Worm (Caenorhabditis elegans) whole organism, L1 larva: Measurements from ENCODE around the gene tif-1A.

ENCODE experiments used
- C16A3.4 ChIP-seq: fragments of 150-350 bp; optimal IDR thresholded peaks from 2 replicates; lab custom pipeline; 2014; ENCODE audit warnings: missing biosample characterization, missing genetic modification characterization
- aha-1 ChIP-seq: fragments of 150-350 bp; optimal IDR thresholded peaks from 2 replicates; lab custom pipeline; 2014; ENCODE audit warnings: missing biosample characterization, missing genetic modification characterization
- aly-2 ChIP-seq: fragments of 150-350 bp; optimal IDR thresholded peaks from 2 replicates; lab custom pipeline; 2014; ENCODE audit warnings: missing biosample characterization, missing genetic modification characterization
- ama-1 ChIP-seq: fragments of 150-350 bp; optimal IDR thresholded peaks from 2 replicates; lab custom pipeline; 2014
- blmp-1 ChIP-seq: fragments of 150-350 bp; optimal IDR thresholded peaks from 2 replicates; lab custom pipeline; 2014; ENCODE audit warnings: missing biosample characterization, missing genetic modification characterization
- ceh-82 ChIP-seq, 3 experiments: fragments of 150-350 bp in 1 of 3; sonication (generic microtip) in 2 of 3; optimal IDR thresholded peaks; 2 replicates each; lab custom pipeline; 2014 to 2017; ENCODE audit warnings: missing biosample characterization in 3 of 3, missing genetic modification characterization in 3 of 3
- ceh-88 ChIP-seq: fragments of 200-800 bp; sonication (Bioruptor generic); IDR thresholded peaks from 2 replicates; pipeline ENCODE4 v1.3.6; 2022; ENCODE audit warnings: missing genetic modification characterization, missing compliant biosample characterization
- ces-1 ChIP-seq: fragments of 150-350 bp; optimal IDR thresholded peaks from 2 replicates; lab custom pipeline; 2014; ENCODE audit warnings: missing biosample characterization, missing genetic modification reagents, missing genetic modification characterization
- dpl-1 ChIP-seq, 3 experiments: fragments of 150-350 bp in 2 of 3; sonication (generic microtip) in 1 of 3; optimal IDR thresholded peaks; 2 replicates each; lab custom pipeline; 2014 to 2017; ENCODE audit warnings: missing biosample characterization in 3 of 3, missing genetic modification characterization in 3 of 3, missing genetic modification reagents in 3 of 3
- dsc-1 ChIP-seq: sonication (generic microtip); optimal IDR thresholded peaks from 2 replicates; lab custom pipeline; 2016; ENCODE audit warnings: mild to moderate bottlenecking, missing genetic modification characterization, missing compliant biosample characterization
- efl-1 ChIP-seq, 4 experiments: fragments of 150-350 bp; optimal IDR thresholded peaks in 3 of 4; peaks in 1 of 4; 1 replicate in 1 of 4; 2 replicates in 3 of 4; lab custom pipeline; 2014; ENCODE audit warnings: missing biosample characterization in 2 of 4, missing genetic modification characterization in 2 of 4, missing genetic modification reagents in 2 of 4
- efl-3 ChIP-seq: fragments of 200-800 bp; sonication (Bioruptor generic); optimal IDR thresholded peaks from 2 replicates; lab custom pipeline; 2018; ENCODE audit warnings: mild to moderate bottlenecking, missing genetic modification characterization, missing compliant biosample characterization
- egl-27 ChIP-seq, 2 experiments: fragments of 150-350 bp in 1 of 2; sonication (generic microtip); optimal IDR thresholded peaks; 3 replicates each; lab custom pipeline; 2017 to 2018; ENCODE audit warnings: missing biosample characterization in 2 of 2, missing genetic modification characterization in 2 of 2, missing genetic modification reagents in 2 of 2
- elt-2 ChIP-seq: sonication (generic microtip); optimal IDR thresholded peaks from 2 replicates; lab custom pipeline; 2016; ENCODE audit warnings: missing genetic modification characterization, mild to moderate bottlenecking, inconsistent platforms, missing compliant biosample characterization, missing genetic modification reagents
- fkh-8 ChIP-seq: sonication (generic microtip); optimal IDR thresholded peaks from 2 replicates; lab custom pipeline; 2016; ENCODE audit warnings: mild to moderate bottlenecking, missing genetic modification characterization, missing compliant biosample characterization
- irx-1 ChIP-seq: sonication (generic microtip); optimal IDR thresholded peaks from 2 replicates; lab custom pipeline; 2016; ENCODE audit warnings: missing genetic modification characterization, missing compliant biosample characterization
- isw-1 ChIP-seq: fragments of 200-800 bp; sonication (Bioruptor generic); IDR thresholded peaks from 2 replicates; pipeline ENCODE4 v1.3.6; 2022; ENCODE audit warnings: missing genetic modification characterization, missing compliant biosample characterization
- lin-13 ChIP-seq: fragments of 150-350 bp; optimal IDR thresholded peaks from 2 replicates; lab custom pipeline; 2014; ENCODE audit warnings: missing biosample characterization, missing genetic modification reagents, missing genetic modification characterization
- lin-14 ChIP-seq: fragments of 200-800 bp; sonication (Bioruptor generic); optimal IDR thresholded peaks from 2 replicates; lab custom pipeline; 2018; ENCODE audit warnings: mild to moderate bottlenecking, missing genetic modification characterization, moderate library complexity, missing compliant biosample characterization
- lin-35 ChIP-seq, 2 experiments: fragments of 150-350 bp; optimal IDR thresholded peaks; 2 replicates each; lab custom pipeline; 2014; ENCODE audit warnings: missing biosample characterization in 2 of 2, missing genetic modification characterization in 2 of 2, missing genetic modification reagents in 2 of 2
- lin-39 ChIP-seq: fragments of 150-350 bp; optimal IDR thresholded peaks from 2 replicates; lab custom pipeline; 2014; ENCODE audit warnings: missing biosample characterization, missing genetic modification reagents, missing genetic modification characterization
- lsy-2 ChIP-seq, 2 experiments: fragments of 150-350 bp; optimal IDR thresholded peaks; 2 replicates each; lab custom pipeline; 2014; ENCODE audit warnings: missing biosample characterization in 2 of 2, missing genetic modification characterization in 2 of 2
- mdl-1 ChIP-seq, 2 experiments: fragments of 150-350 bp; optimal IDR thresholded peaks; 2 replicates each; lab custom pipeline; 2014 to 2017; ENCODE audit warnings: missing biosample characterization in 2 of 2, missing genetic modification characterization in 2 of 2, inconsistent platforms in 1 of 2
- mep-1 ChIP-seq: fragments of 150-350 bp; optimal IDR thresholded peaks from 2 replicates; lab custom pipeline; 2014; ENCODE audit warnings: missing biosample characterization, missing genetic modification characterization
- nhr-12 ChIP-seq: sonication (generic microtip); optimal IDR thresholded peaks from 2 replicates; lab custom pipeline; 2017; ENCODE audit warnings: missing biosample characterization, missing genetic modification characterization
- nhr-47 ChIP-seq: sonication (generic microtip); optimal IDR thresholded peaks from 2 replicates; lab custom pipeline; 2016; ENCODE audit warnings: mild to moderate bottlenecking, missing genetic modification characterization, moderate library complexity, missing compliant biosample characterization
- nhr-71 ChIP-seq: sonication (generic microtip); optimal IDR thresholded peaks from 2 replicates; lab custom pipeline; 2016; ENCODE audit warnings: mild to moderate bottlenecking, missing genetic modification characterization, moderate library complexity, missing compliant biosample characterization
- nhr-85 ChIP-seq: sonication (generic microtip); peaks from one replicate; lab custom pipeline; 2016; ENCODE audit warnings: missing genetic modification characterization, inconsistent platforms, missing compliant biosample characterization
- rnt-1 ChIP-seq: sonication (generic microtip); optimal IDR thresholded peaks from 2 replicates; lab custom pipeline; 2016; ENCODE audit warnings: mild to moderate bottlenecking, missing genetic modification characterization, moderate library complexity, missing compliant biosample characterization
- skn-1 ChIP-seq: fragments of 150-350 bp; optimal IDR thresholded peaks from 2 replicates; lab custom pipeline; 2014; ENCODE audit warnings: missing biosample characterization, missing genetic modification characterization
- snpc-4 ChIP-seq: fragments of 150-350 bp; optimal IDR thresholded peaks from 2 replicates; lab custom pipeline; 2014; ENCODE audit warnings: missing biosample characterization, missing genetic modification characterization
- snu-23 ChIP-seq: sonication (generic microtip); optimal IDR thresholded peaks from 2 replicates; lab custom pipeline; 2016; ENCODE audit warnings: missing genetic modification characterization, missing compliant biosample characterization
- sox-4 ChIP-seq: sonication (generic microtip); optimal IDR thresholded peaks from 2 replicates; lab custom pipeline; 2016; ENCODE audit warnings: missing genetic modification characterization, missing compliant biosample characterization
- swsn-7 ChIP-seq: sonication (generic microtip); optimal IDR thresholded peaks from 2 replicates; lab custom pipeline; 2016; ENCODE audit warnings: missing genetic modification characterization, missing compliant biosample characterization
- tbx-2 ChIP-seq: sonication (generic microtip); optimal IDR thresholded peaks from 2 replicates; lab custom pipeline; 2016; ENCODE audit warnings: missing genetic modification characterization, missing compliant biosample characterization
- tlp-1 ChIP-seq: fragments of 150-350 bp; optimal IDR thresholded peaks from 2 replicates; lab custom pipeline; 2014; ENCODE audit warnings: missing biosample characterization, missing genetic modification characterization
- unc-62 ChIP-seq: fragments of 150-350 bp; optimal IDR thresholded peaks from 2 replicates; lab custom pipeline; 2014; ENCODE audit warnings: missing biosample characterization, missing genetic modification reagents, missing genetic modification characterization
- unc-86 ChIP-seq: sonication (generic microtip); optimal IDR thresholded peaks from 2 replicates; lab custom pipeline; 2016; ENCODE audit warnings: missing genetic modification characterization, missing compliant biosample characterization
- vab-15 ChIP-seq: sonication (generic microtip); optimal IDR thresholded peaks from 2 replicates; lab custom pipeline; 2017; ENCODE audit warnings: missing genotype, mild to moderate bottlenecking, missing genetic modification characterization, missing compliant biosample characterization
- xbp-1 ChIP-seq: sonication (generic microtip); optimal IDR thresholded peaks from 2 replicates; lab custom pipeline; 2016; ENCODE audit warnings: missing genetic modification characterization, missing compliant biosample characterization
- ztf-11 ChIP-seq, 2 experiments: sonication (generic microtip); optimal IDR thresholded peaks; 2 replicates each; lab custom pipeline; 2016 to 2017; ENCODE audit warnings: missing genetic modification characterization in 2 of 2, missing biosample characterization in 1 of 2, missing compliant biosample characterization in 1 of 2
- ztf-4 ChIP-seq: fragments of 150-350 bp; optimal IDR thresholded peaks from 2 replicates; lab custom pipeline; 2014; ENCODE audit warnings: missing biosample characterization, missing genetic modification characterization

The tif-1A gene

ce11 chrIII:3959206-3959605 lies 44.7 kb downstream of the tif-1A start:
- TF ChIP-seq snu-23 (GFP tag; lab: Kevin White, UChicago) (no peak), blmp-1 (peak; percentile 53)

ce11 chrIII:3957850-3958249 lies 46.1 kb downstream of the tif-1A start:
- TF ChIP-seq dpl-1 (GFP tag; optimal IDR thresholded peaks at IDR 0.05; lab: Kevin White, UChicago) (no peak), ceh-88 (GFP tag; lab: Robert Waterston, UW) (no peak), nhr-12 (tag; lab: Kevin White, UChicago) (no peak)

ce11 chrIII:3957119-3957739 lies 46.7 kb downstream of the tif-1A start:
- peak; percentile 81 for TF ChIP-seq snpc-4 (tag; lab: Kevin White, UChicago)
- TF ChIP-seq ztf-11 (tag; optimal IDR thresholded peaks at IDR 0.05; lab: Kevin White, UChicago), result peak in 1 of 2 experiments; percentile 73
- TF ChIP-seq lin-39 (tag; lab: Kevin White, UChicago), result no peak
- peak; percentile 6 for TF ChIP-seq tbx-2 (tag; lab: Kevin White, UChicago)
- no peak for TF ChIP-seq sox-4 (tag; lab: Kevin White, UChicago)
- TF ChIP-seq lin-13 (GFP tag; lab: Kevin White, UChicago), result peak; percentile 41
- peak; percentile 41 for TF ChIP-seq ama-1

- TF ChIP-seq aly-2 (no peak), swsn-7 (tag; lab: Kevin White, UChicago) (no peak), tlp-1 (no peak), nhr-71 (tag; lab: Kevin White, UChicago) (peak; percentile 15)
Observed at ce11 chrIII:3956293-3956692, 47.6 kb downstream of the tif-1A start, which contains the start of gene F37A8.5. TSS of gene F37A8.5 (plus strand) at chrIII:3956624.

- TF ChIP-seq nhr-12 (tag; lab: Kevin White, UChicago) (no peak), dsc-1 (tag; lab: Kevin White, UChicago) (peak; percentile 18), isw-1 (no peak), vab-15 (tag; lab: Kevin White, UChicago) (no peak), tbx-2 (tag; lab: Kevin White, UChicago) (no peak), elt-2 (tag; lab: Kevin White, UChicago) (no peak), ceh-82 (tag; optimal IDR thresholded peaks at IDR 0.05; lab: Kevin White, UChicago) (peak in 1 of 3 experiments; percentile 15), mdl-1 (tag; optimal IDR thresholded peaks at IDR 0.05; lab: Kevin White, UChicago) (peak in 1 of 2 experiments; percentile 24), nhr-71 (tag; lab: Kevin White, UChicago) (peak; percentile 65), rnt-1 (tag; lab: Kevin White, UChicago) (peak; percentile 21), nhr-47 (tag; lab: Kevin White, UChicago) (peak; percentile 32), fkh-8 (tag; lab: Kevin White, UChicago) (peak; percentile 47), mep-1 (peak; percentile 29), unc-86 (tag; lab: Kevin White, UChicago) (peak; percentile 59), nhr-85 (tag; lab: Kevin White, UChicago) (peak; percentile 75), irx-1 (tag; lab: Kevin White, UChicago) (no peak), snu-23 (GFP tag; lab: Kevin White, UChicago) (peak; percentile 26), blmp-1 (peak; percentile 2), egl-27 (tag; optimal IDR thresholded peaks at IDR 0.05; lab: Kevin White, UChicago) (no peak), xbp-1 (tag; lab: Kevin White, UChicago) (no peak), lin-39 (tag; lab: Kevin White, UChicago) (no peak), unc-62 (GFP tag; lab: Kevin White, UChicago) (no peak), skn-1 (tag; lab: Kevin White, UChicago) (peak; percentile 8), swsn-7 (tag; lab: Kevin White, UChicago) (peak; percentile 27), lsy-2 (tag; optimal IDR thresholded peaks at IDR 0.05; lab: Kevin White, UChicago) (peak; percentile 16 to 24), lin-35 (GFP tag; optimal IDR thresholded peaks at IDR 0.05; lab: Kevin White, UChicago) (peak; percentile 13 to 16), lin-14 (GFP tag; lab: Kevin White, UChicago) (peak; percentile 80), efl-3 (no peak), ztf-4 (peak; percentile 66), aly-2 (no peak), dpl-1 (GFP tag; optimal IDR thresholded peaks at IDR 0.05; lab: Kevin White, UChicago) (peak in 1 of 3 experiments; percentile 15), efl-1 (optimal IDR thresholded peaks at IDR 0.05; lab: Kevin White, UChicago) (peak; percentile 12 to 13), efl-1 (GFP tag; optimal IDR thresholded peaks at IDR 0.05 in 1 of 2; lab: Kevin White, UChicago) (peak in 1 of 2 experiments; percentile 33), aha-1 (tag; lab: Kevin White, UChicago) (no peak), C16A3.4 (peak; percentile 0), ces-1 (no peak)
Observed at ce11 chrIII:3955674-3956073, 48.2 kb downstream of the tif-1A start.
